Worm (Caenorhabditis elegans) whole organism, L3 larva: ENCODE results near the gene F19G12.4.
A peak's percentile ranks its signal among the peaks of the same experiment; 100 is the strongest.
"Not testable (repeated sequence)": the region's sequence is repeated elsewhere in the genome, so short reads cannot be mapped to it uniquely, and the experiment has no call there.

Source experiments
- R02D3.7 ChIP-seq: fragments of 150-350 bp; optimal IDR thresholded peaks from 2 replicates; lab custom pipeline; 2014; ENCODE audit warnings: missing biosample characterization, missing genetic modification characterization
- ZK546.5 ChIP-seq: sonication (generic microtip); optimal IDR thresholded peaks from 2 replicates; lab custom pipeline; 2017; ENCODE audit warnings: missing biosample characterization, missing genetic modification characterization
- aly-2 ChIP-seq: fragments of 150-350 bp; optimal IDR thresholded peaks from 2 replicates; lab custom pipeline; 2014; ENCODE audit warnings: missing biosample characterization, missing genetic modification characterization
- ceh-28 ChIP-seq: fragments of 150-350 bp; optimal IDR thresholded peaks from 2 replicates; lab custom pipeline; 2014; ENCODE audit warnings: missing biosample characterization, missing genetic modification reagents, missing genetic modification characterization
- ceh-82 ChIP-seq: fragments of 150-350 bp; optimal IDR thresholded peaks from 2 replicates; lab custom pipeline; 2014; ENCODE audit warnings: missing biosample characterization, missing genetic modification characterization
- ceh-9 ChIP-seq: sonication (generic microtip); optimal IDR thresholded peaks from 2 replicates; lab custom pipeline; 2018; ENCODE audit warnings: missing biosample characterization, missing genetic modification characterization
- egl-27 ChIP-seq: sonication (generic microtip); optimal IDR thresholded peaks from 4 replicates; lab custom pipeline; 2017; ENCODE audit warnings: missing biosample characterization, missing genetic modification reagents, missing genetic modification characterization
- elt-1 ChIP-seq: fragments of 150-350 bp; optimal IDR thresholded peaks from 2 replicates; lab custom pipeline; 2014; ENCODE audit warnings: missing biosample characterization, missing genetic modification characterization
- elt-2 ChIP-seq: sonication (generic microtip); optimal IDR thresholded peaks from 2 replicates; lab custom pipeline; 2016; ENCODE audit warnings: missing genetic modification reagents, mild to moderate bottlenecking, missing genetic modification characterization, missing compliant biosample characterization
- fkh-10 ChIP-seq: sonication (generic microtip); optimal IDR thresholded peaks from 2 replicates; lab custom pipeline; 2017; ENCODE audit warnings: missing biosample characterization, missing genetic modification reagents, missing genetic modification characterization
- fkh-2 ChIP-seq: fragments of 150-350 bp; optimal IDR thresholded peaks from 2 replicates; lab custom pipeline; 2014; ENCODE audit warnings: missing biosample characterization, missing genetic modification reagents, missing genetic modification characterization
- fos-1 ChIP-seq: fragments of 150-350 bp; optimal IDR thresholded peaks from 2 replicates; lab custom pipeline; 2014; ENCODE audit warnings: missing biosample characterization, missing genetic modification characterization
- hmg-11 ChIP-seq: sonication (generic microtip); optimal IDR thresholded peaks from 2 replicates; lab custom pipeline; 2016; ENCODE audit warnings: missing genetic modification characterization, missing compliant biosample characterization
- jun-1 ChIP-seq: fragments of 150-350 bp; optimal IDR thresholded peaks from 2 replicates; lab custom pipeline; 2014; ENCODE audit warnings: missing biosample characterization, missing genetic modification reagents, missing genetic modification characterization
- lin-39 ChIP-seq: fragments of 150-350 bp; optimal IDR thresholded peaks from 2 replicates; lab custom pipeline; 2018; ENCODE audit warnings: missing biosample characterization, missing genetic modification reagents, missing genetic modification characterization
- lsy-12 ChIP-seq: sonication (generic microtip); optimal IDR thresholded peaks from 2 replicates; lab custom pipeline; 2016; ENCODE audit warnings: mild to moderate bottlenecking, missing genetic modification characterization, missing compliant biosample characterization
- mdl-1 ChIP-seq: fragments of 150-350 bp; optimal IDR thresholded peaks from 2 replicates; lab custom pipeline; 2014; ENCODE audit warnings: missing biosample characterization, missing genetic modification characterization
- mml-1 ChIP-seq: fragments of 150-350 bp; sonication (generic microtip); optimal IDR thresholded peaks from 3 replicates; lab custom pipeline; 2014; ENCODE audit warnings: missing biosample characterization, missing genetic modification characterization
- nfya-1 ChIP-seq: sonication (generic microtip); optimal IDR thresholded peaks from 2 replicates; lab custom pipeline; 2017; ENCODE audit warnings: missing genetic modification characterization, mild to moderate bottlenecking, missing compliant biosample characterization, antibody characterized with exemption, moderate library complexity; ENCODE audit not compliant: insufficient read depth
- nhr-23 ChIP-seq: fragments of 150-350 bp; optimal IDR thresholded peaks from 2 replicates; lab custom pipeline; 2014; ENCODE audit warnings: missing biosample characterization, missing genetic modification reagents, missing genetic modification characterization
- nhr-25 ChIP-seq: sonication (generic microtip); optimal IDR thresholded peaks from 2 replicates; lab custom pipeline; 2017; ENCODE audit warnings: missing biosample characterization, missing genetic modification characterization
- nhr-28 ChIP-seq: fragments of 150-350 bp; optimal IDR thresholded peaks from 2 replicates; lab custom pipeline; 2014; ENCODE audit warnings: missing biosample characterization, missing genetic modification characterization
- nhr-43 ChIP-seq: sonication (generic microtip); optimal IDR thresholded peaks from 2 replicates; lab custom pipeline; 2016; ENCODE audit warnings: mild to moderate bottlenecking, missing genetic modification characterization, missing compliant biosample characterization; ENCODE audit not compliant: poor library complexity, severe bottlenecking
- nhr-77 ChIP-seq: fragments of 150-350 bp; optimal IDR thresholded peaks from 2 replicates; lab custom pipeline; 2014; ENCODE audit warnings: missing biosample characterization, missing genetic modification characterization
- pha-4 ChIP-seq: fragments of 150-350 bp; optimal IDR thresholded peaks from 2 replicates; lab custom pipeline; 2014; ENCODE audit warnings: missing biosample characterization, missing genetic modification reagents, missing genetic modification characterization
- skn-1 ChIP-seq: fragments of 150-350 bp; optimal IDR thresholded peaks from 2 replicates; lab custom pipeline; 2014; ENCODE audit warnings: missing biosample characterization, missing genetic modification characterization
- snpc-4 ChIP-seq: fragments of 150-350 bp; optimal IDR thresholded peaks from 2 replicates; lab custom pipeline; 2014; ENCODE audit warnings: missing biosample characterization, missing genetic modification characterization
- zag-1 ChIP-seq: fragments of 150-350 bp; optimal IDR thresholded peaks from 2 replicates; lab custom pipeline; 2014; ENCODE audit warnings: missing biosample characterization, missing genetic modification characterization
- ztf-11 ChIP-seq: fragments of 150-350 bp; optimal IDR thresholded peaks from 2 replicates; lab custom pipeline; 2014; ENCODE audit warnings: missing biosample characterization, missing genetic modification characterization

F19G12.4 gene

ce11 chrX:1420524-1420923 is 3.4 kb downstream of the F19G12.4 start:
- TF ChIP-seq elt-2 (tag; lab: Kevin White, UChicago) = peak; percentile 40
- TF ChIP-seq snpc-4 (tag; lab: Kevin White, UChicago) = peak; percentile 10
- no peak for TF ChIP-seq ZK546.5 (tag; lab: Kevin White, UChicago)
- TF ChIP-seq skn-1 (tag; lab: Kevin White, UChicago) = peak; percentile 97

ce11 chrX:1422221-1422620 is 5.1 kb downstream of the F19G12.4 start:
- TF ChIP-seq elt-2 (tag; lab: Kevin White, UChicago) = peak; percentile 48

ce11 chrX:1424509-1424908 is 7.4 kb downstream of the F19G12.4 start, which contains the start of gene F19G12.3:
TSS of gene F19G12.3 (plus strand) at chrX:1424809.
- TF ChIP-seq nfya-1 (tag; lab: Kevin White, UChicago) (no peak), ceh-82 (tag; lab: Kevin White, UChicago) (no peak), ZK546.5 (tag; lab: Kevin White, UChicago) (no peak), fkh-2 (tag; lab: Kevin White, UChicago) (no peak), pha-4 (tag; lab: Kevin White, UChicago) (no peak), elt-1 (tag; lab: Kevin White, UChicago) (no peak), lsy-12 (tag; lab: Kevin White, UChicago) (no peak), ceh-28 (no peak)

- TF ChIP-seq skn-1 (tag; lab: Kevin White, UChicago) (no peak), ceh-28 (no peak), mml-1 (tag; lab: Kevin White, UChicago) (no peak), nhr-25 (tag; lab: Kevin White, UChicago) (no peak), snpc-4 (tag; lab: Kevin White, UChicago) (no peak), egl-27 (no peak), jun-1 (tag; lab: Kevin White, UChicago) (no peak), aly-2 (tag; lab: Kevin White, UChicago) (no peak), nhr-43 (no peak), ztf-11 (tag; lab: Kevin White, UChicago) (no peak), nhr-23 (tag; lab: Kevin White, UChicago) (no peak), fos-1 (no peak), elt-1 (tag; lab: Kevin White, UChicago) (no peak), zag-1 (tag; lab: Kevin White, UChicago) (no peak), mdl-1 (no peak), ceh-82 (tag; lab: Kevin White, UChicago) (no peak), R02D3.7 (tag; lab: Kevin White, UChicago) (no peak), nhr-28 (tag; lab: Kevin White, UChicago) (no peak), ceh-9 (tag; lab: Kevin White, UChicago) (no peak)
Observed at ce11 chrX:1426425-1426824, 9.3 kb downstream of the F19G12.4 start, which contains the start of gene F19G12.11. TSS of gene F19G12.11 (minus strand) at chrX:1426525.

- not testable (repeated sequence) for TF ChIP-seq jun-1, ZK546.5, nhr-77 (tag; lab: Kevin White, UChicago)
Observed at ce11 chrX:1430707-1431106, 13.6 kb downstream of the F19G12.4 start, which contains the start of gene F19G12.1. TSS of gene F19G12.1 (plus strand) at chrX:1431007.

ce11 chrX:1437097-1437496 is 20.0 kb downstream of the F19G12.4 start:
- no peak for TF ChIP-seq nhr-25 (tag; lab: Kevin White, UChicago)
- TF ChIP-seq ceh-28 = peak; percentile 20
- TF ChIP-seq hmg-11 (tag; lab: Kevin White, UChicago) = peak; percentile 45
- TF ChIP-seq snpc-4 (tag; lab: Kevin White, UChicago) = peak; percentile 28
- TF ChIP-seq lin-39 = peak; percentile 19
- TF ChIP-seq fkh-10 = no peak

ce11 chrX:1438925-1439324 is 21.8 kb downstream of the F19G12.4 start:
- TF ChIP-seq fkh-10 (peak; percentile 16), mdl-1 (peak; percentile 7), ZK546.5 (tag; lab: Kevin White, UChicago) (no peak), ceh-9 (tag; lab: Kevin White, UChicago) (no peak), ceh-28 (peak; percentile 7)
- TF ChIP-seq, all 47 proteins: peak for 3
